Fruit fly (Drosophila melanogaster) whole organism, embryonic: Measurements from ENCODE around the gene BtbVII.

Experiments used
- CG10366 ChIP-seq: fragments of 200-800 bp; sonication (Bioruptor generic); IDR thresholded peaks from 2 replicates; pipeline ENCODE4 v1.3.6; 2022; ENCODE audit warnings: missing biosample characterization, missing genetic modification characterization
- CG11723 ChIP-seq: fragments of 200-800 bp; sonication (Bioruptor generic); optimal IDR thresholded peaks from 2 replicates; lab custom pipeline; 2017; ENCODE audit warnings: missing biosample characterization, mild to moderate bottlenecking, missing genetic modification characterization
- CG12236 ChIP-seq: fragments of 200-800 bp; sonication (Bioruptor generic); optimal IDR thresholded peaks from 2 replicates; lab custom pipeline; 2016; ENCODE audit warnings: missing biosample characterization, missing genetic modification characterization
- CG12391 ChIP-seq: fragments of 200-800 bp; sonication (Bioruptor generic); optimal IDR thresholded peaks from 3 replicates; lab custom pipeline; 2018; ENCODE audit warnings: missing biosample characterization, mild to moderate bottlenecking, missing genetic modification characterization, moderate library complexity
- CG13424 ChIP-seq: fragments of 200-800 bp; sonication (Bioruptor generic); optimal IDR thresholded peaks from 2 replicates; lab custom pipeline; 2019; ENCODE audit warnings: missing biosample characterization, mild to moderate bottlenecking, missing genetic modification characterization, moderate library complexity
- CG13624 ChIP-seq: fragments of 200-800 bp; sonication (Bioruptor generic); optimal IDR thresholded peaks from 2 replicates; lab custom pipeline; 2016; ENCODE audit warnings: missing biosample characterization, missing genetic modification characterization
- CG14965 ChIP-seq: fragments of 200-800 bp; sonication (Bioruptor generic); optimal IDR thresholded peaks from 2 replicates; lab custom pipeline; 2016; ENCODE audit warnings: missing biosample characterization, missing genetic modification characterization, borderline replicate concordance
- CG15479 ChIP-seq: fragments of 200-800 bp; sonication (Bioruptor generic); optimal IDR thresholded peaks from 3 replicates; lab custom pipeline; 2019; ENCODE audit warnings: missing biosample characterization, mild to moderate bottlenecking, missing genetic modification characterization, moderate library complexity
- CG16779 ChIP-seq: fragments of 200-800 bp; sonication (Bioruptor generic); IDR thresholded peaks from 2 replicates; pipeline ENCODE4 v1.3.6; 2022; ENCODE audit warnings: missing biosample characterization, missing genetic modification characterization
- CG17186 ChIP-seq: fragments of 200-800 bp; sonication (Bioruptor generic); optimal IDR thresholded peaks from 3 replicates; lab custom pipeline; 2017; ENCODE audit warnings: missing biosample characterization, missing genetic modification reagents, missing genetic modification characterization
- CG17328 ChIP-seq: fragments of 200-800 bp; sonication (Bioruptor generic); IDR thresholded peaks from 2 replicates; pipeline ENCODE4 v1.3.6; 2022; ENCODE audit warnings: missing biosample characterization, missing genetic modification characterization
- CG18619 ChIP-seq: fragments of 200-800 bp; sonication (Bioruptor generic); optimal IDR thresholded peaks from 3 replicates; lab custom pipeline; 2017; ENCODE audit warnings: missing biosample characterization, mild to moderate bottlenecking, missing genetic modification characterization
- CG2712 ChIP-seq: fragments of 200-800 bp; optimal IDR thresholded peaks from 3 replicates; lab custom pipeline; 2019; ENCODE audit warnings: missing biosample characterization, mild to moderate bottlenecking, missing genetic modification characterization, moderate library complexity
- CG8089 ChIP-seq: fragments of 200-800 bp; sonication (Bioruptor generic); optimal IDR thresholded peaks from 3 replicates; lab custom pipeline; 2016; ENCODE audit warnings: missing biosample characterization, missing genetic modification characterization
- CG8924 ChIP-seq: fragments of 200-800 bp; optimal IDR thresholded peaks from 3 replicates; lab custom pipeline; 2019; ENCODE audit warnings: missing biosample characterization, mild to moderate bottlenecking, missing genetic modification characterization, moderate library complexity
- CG9817 ChIP-seq: fragments of 200-800 bp; sonication (Bioruptor generic); optimal IDR thresholded peaks from 2 replicates; lab custom pipeline; 2018; ENCODE audit warnings: missing biosample characterization, mild to moderate bottlenecking, missing genetic modification characterization, moderate library complexity
- CG9876 ChIP-seq: fragments of 200-800 bp; sonication (Bioruptor generic); optimal IDR thresholded peaks from 2 replicates; lab custom pipeline; 2016; ENCODE audit warnings: missing biosample characterization, missing genetic modification characterization
- CoRest ChIP-seq: fragments of 200-800 bp; sonication (Bioruptor generic); optimal IDR thresholded peaks from 3 replicates; lab custom pipeline; 2018; ENCODE audit warnings: missing biosample characterization, mild to moderate bottlenecking, missing genetic modification characterization, moderate library complexity
- CrebB ChIP-seq: fragments of 200-800 bp; sonication (Bioruptor generic); optimal IDR thresholded peaks from 3 replicates; lab custom pipeline; 2018; ENCODE audit warnings: missing biosample characterization, mild to moderate bottlenecking, missing genetic modification characterization
- Doc2 ChIP-seq: fragments of 200-800 bp; sonication (Bioruptor generic); IDR thresholded peaks from 2 replicates; pipeline ENCODE4 v1.3.6; 2022; ENCODE audit warnings: missing biosample characterization, missing genetic modification characterization
- Doc3 ChIP-seq: fragments of 200-800 bp; sonication (Bioruptor generic); IDR thresholded peaks from 3 replicates; pipeline ENCODE4 v1.3.6; 2022; ENCODE audit warnings: missing biosample characterization, missing genetic modification characterization; ENCODE audit not compliant: partially characterized antibody
- E2f2 ChIP-seq: fragments of 200-800 bp; sonication (Bioruptor generic); IDR thresholded peaks from 2 replicates; pipeline ENCODE4 v1.3.6; 2022; ENCODE audit warnings: missing biosample characterization, missing genetic modification characterization
- Hand ChIP-seq: fragments of 200-800 bp; sonication (Bioruptor generic); optimal IDR thresholded peaks from 2 replicates; lab custom pipeline; 2017; ENCODE audit warnings: mild to moderate bottlenecking, missing biosample characterization, missing genetic modification reagents, missing genetic modification characterization
- Mrtf ChIP-seq: fragments of 200-800 bp; sonication (Bioruptor generic); IDR thresholded peaks from 3 replicates; pipeline ENCODE4 v1.3.6; 2022; ENCODE audit warnings: missing biosample characterization, missing genetic modification characterization
- Nf-YB ChIP-seq: fragments of 200-800 bp; sonication (Bioruptor generic); optimal IDR thresholded peaks from 3 replicates; lab custom pipeline; 2019; ENCODE audit warnings: missing biosample characterization, mild to moderate bottlenecking, missing genetic modification characterization, moderate library complexity
- Nf-YC ChIP-seq: fragments of 200-800 bp; optimal IDR thresholded peaks from 3 replicates; lab custom pipeline; 2019; ENCODE audit warnings: missing biosample characterization, mild to moderate bottlenecking, missing genetic modification characterization, moderate library complexity
- Stat92E ChIP-seq, 3 experiments: fragments of >200 bp in 2 of 3; fragments of 200-800 bp in 1 of 3; sonication (Bioruptor generic) in 1 of 3; optimal IDR thresholded peaks; 2 replicates each; lab custom pipeline; 2017 to 2019; ENCODE audit warnings: missing biosample characterization in 3 of 3, missing genetic modification characterization in 3 of 3, mild to moderate bottlenecking in 1 of 3, moderate library complexity in 1 of 3
- Trl ChIP-seq, 3 experiments: fragments of >200 bp in 2 of 3; fragments of 200-800 bp in 1 of 3; sonication (Bioruptor generic) in 1 of 3; optimal IDR thresholded peaks; 2 replicates in 1 of 3; 3 replicates in 2 of 3; lab custom pipeline; 2016 to 2017; ENCODE audit warnings: missing biosample characterization in 1 of 3, missing genetic modification characterization in 1 of 3
- Vsx1 ChIP-seq: fragments of 200-800 bp; sonication (Bioruptor generic); optimal IDR thresholded peaks from 2 replicates; lab custom pipeline; 2017; ENCODE audit warnings: missing biosample characterization, mild to moderate bottlenecking, missing genetic modification characterization, missing genetic modification reagents
- bigmax ChIP-seq: fragments of 200-800 bp; sonication (Bioruptor generic); optimal IDR thresholded peaks from 2 replicates; lab custom pipeline; 2018; ENCODE audit warnings: missing biosample characterization, mild to moderate bottlenecking, missing genetic modification characterization
- chif ChIP-seq, 2 experiments: fragments of 200-800 bp; sonication (Bioruptor generic); optimal IDR thresholded peaks; 3 replicates each; lab custom pipeline; 2016; ENCODE audit warnings: missing biosample characterization in 2 of 2, missing genetic modification characterization in 2 of 2
- corto ChIP-seq: fragments of 200-800 bp; sonication (Bioruptor generic); optimal IDR thresholded peaks from 2 replicates; lab custom pipeline; 2016; ENCODE audit warnings: missing biosample characterization, mild to moderate bottlenecking, missing genetic modification characterization, moderate library complexity
- cwo ChIP-seq: fragments of 200-800 bp; sonication (Bioruptor generic); optimal IDR thresholded peaks from 3 replicates; lab custom pipeline; 2017; ENCODE audit warnings: missing biosample characterization, missing genetic modification characterization, mild to moderate bottlenecking, moderate library complexity, missing genetic modification reagents
- dati ChIP-seq: fragments of 200-800 bp; sonication (Bioruptor generic); IDR thresholded peaks from 2 replicates; pipeline ENCODE4 v1.3.6; 2022; ENCODE audit warnings: missing biosample characterization, missing genetic modification characterization
- esg ChIP-seq: fragments of 200-800 bp; sonication (Bioruptor generic); conservative IDR thresholded peaks from 2 replicates; pipeline ENCODE4 v1.3.6; 2022; ENCODE audit warnings: missing biosample characterization, missing genetic modification characterization
- fd96Cb ChIP-seq: fragments of 200-800 bp; sonication (Bioruptor generic); optimal IDR thresholded peaks from 2 replicates; lab custom pipeline; 2018; ENCODE audit warnings: missing biosample characterization, mild to moderate bottlenecking, missing genetic modification characterization, moderate library complexity
- fru ChIP-seq: fragments of >200 bp; optimal IDR thresholded peaks from 2 replicates; lab custom pipeline; 2017
- inv ChIP-seq: fragments of 200-800 bp; sonication (Bioruptor generic); IDR thresholded peaks from 2 replicates; pipeline ENCODE4 v1.3.6; 2022; ENCODE audit warnings: missing biosample characterization, missing genetic modification characterization; ENCODE audit not compliant: partially characterized antibody
- jing ChIP-seq: fragments of 200-800 bp; sonication (Bioruptor generic); optimal IDR thresholded peaks from 2 replicates; lab custom pipeline; 2018; ENCODE audit warnings: missing biosample characterization, mild to moderate bottlenecking, missing genetic modification characterization
- lilli ChIP-seq: fragments of 200-800 bp; sonication (Bioruptor generic); optimal IDR thresholded peaks from 3 replicates; lab custom pipeline; 2016; ENCODE audit warnings: missing biosample characterization, missing genetic modification characterization
- p53 ChIP-seq: fragments of 200-800 bp; sonication (Bioruptor generic); optimal IDR thresholded peaks from 2 replicates; lab custom pipeline; 2016; ENCODE audit warnings: missing biosample characterization, missing genetic modification characterization
- pb ChIP-seq: fragments of 200-800 bp; sonication (Bioruptor generic); optimal IDR thresholded peaks from 3 replicates; lab custom pipeline; 2016; ENCODE audit warnings: missing biosample characterization, missing genetic modification characterization
- pum ChIP-seq: fragments of 200-800 bp; sonication (Bioruptor generic); optimal IDR thresholded peaks from 2 replicates; lab custom pipeline; 2016; ENCODE audit warnings: missing biosample characterization, missing genetic modification characterization
- repo ChIP-seq: fragments of 200-800 bp; sonication (Bioruptor generic); optimal IDR thresholded peaks from 2 replicates; lab custom pipeline; 2016; ENCODE audit warnings: missing biosample characterization, missing genetic modification characterization
- sc ChIP-seq, 3 experiments: fragments of >200 bp in 2 of 3; fragments of 200-800 bp in 1 of 3; sonication (Bioruptor generic) in 1 of 3; optimal IDR thresholded peaks; 2 replicates in 2 of 3; 3 replicates in 1 of 3; lab custom pipeline; 2017; ENCODE audit warnings: mild to moderate bottlenecking in 1 of 3, missing biosample characterization in 1 of 3, missing genetic modification characterization in 1 of 3, missing genetic modification reagents in 1 of 3
- sqz ChIP-seq: fragments of 200-800 bp; sonication (Bioruptor generic); optimal IDR thresholded peaks from 3 replicates; lab custom pipeline; 2018; ENCODE audit warnings: missing biosample characterization, mild to moderate bottlenecking, missing genetic modification characterization
- tna ChIP-seq: fragments of 200-800 bp; sonication (Bioruptor generic); IDR thresholded peaks from 2 replicates; pipeline ENCODE4 v1.3.6; 2022; ENCODE audit warnings: missing biosample characterization, missing genetic modification characterization; ENCODE audit not compliant: partially characterized antibody
- vvl ChIP-seq: fragments of 200-800 bp; sonication (Bioruptor generic); IDR thresholded peaks from 2 replicates; pipeline ENCODE4 v1.3.6; 2022; ENCODE audit warnings: missing biosample characterization, missing genetic modification characterization
- zfh1 ChIP-seq: fragments of 200-800 bp; sonication (Bioruptor generic); IDR thresholded peaks from 3 replicates; pipeline ENCODE4 v1.3.6; 2022; ENCODE audit warnings: missing biosample characterization, missing genetic modification characterization
- zfh2 ChIP-seq: fragments of 200-800 bp; sonication (Bioruptor generic); optimal IDR thresholded peaks from 2 replicates; lab custom pipeline; 2016; ENCODE audit warnings: missing biosample characterization, missing genetic modification characterization

BtbVII gene

DNA sequence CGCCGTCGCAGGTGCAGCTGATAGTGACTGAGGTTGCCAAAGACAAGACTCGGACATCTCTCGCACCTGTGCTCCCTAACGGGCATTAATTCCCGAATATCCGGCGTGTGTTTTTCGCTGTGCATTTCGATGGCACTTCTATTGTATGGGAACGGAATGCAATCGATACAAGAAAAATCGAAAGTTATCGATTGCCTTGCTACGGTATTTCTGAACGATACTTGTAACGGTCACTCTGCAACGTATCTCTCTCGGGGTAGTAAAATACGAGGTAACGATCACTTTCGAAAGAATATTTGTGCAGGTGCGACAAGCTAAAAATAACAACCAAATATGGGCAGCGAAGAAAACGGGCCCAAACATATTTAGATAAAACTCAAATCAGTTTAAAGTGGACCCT, 16.5 kb downstream of the BtbVII start, which contains the start of gene CG32280 (continued):
- no peak for TF ChIP-seq CG12236 (GFP tag; lab: Kevin White, UChicago)
- TF ChIP-seq fru (lab: Kevin White, UChicago): no peak
- peak; percentile 45; the same call in 1 of the 2 replicates for TF ChIP-seq E2f2 (GFP tag; lab: Robert Waterston, UW)
- TF ChIP-seq vvl (GFP tag; lab: Robert Waterston, UW): peak; percentile 50
- 0 out of 3 replicates have a peak, but pooled peaks have one; percentile 51 for TF ChIP-seq zfh1
- no peak for TF ChIP-seq CG16779 (GFP tag; lab: Robert Waterston, UW)
- TF ChIP-seq jing (GFP tag; lab: Kevin White, UChicago): no peak
- TF ChIP-seq CG13424 (tag; lab: Kevin White, UChicago): no peak
- TF ChIP-seq sc (optimal IDR thresholded peaks at IDR 0.05; lab: Kevin White, UChicago): no peak
- no peak for TF ChIP-seq sc (GFP tag; optimal IDR thresholded peaks at IDR 0.05; lab: Kevin White, UChicago)
- TF ChIP-seq CG17186 (GFP tag; lab: Kevin White, UChicago): peak; percentile 4
- no peak for TF ChIP-seq esg (GFP tag; lab: Robert Waterston, UW)
- TF ChIP-seq Hand: no peak
- TF ChIP-seq Nf-YC (tag; lab: Kevin White, UChicago): peak; percentile 20
- TF ChIP-seq CoRest (tag; lab: Kevin White, UChicago): peak; percentile 26
- TF ChIP-seq pum (GFP tag; lab: Kevin White, UChicago): peak; percentile 6
- peak; percentile 85 for TF ChIP-seq tna (GFP tag; lab: Robert Waterston, UW)
- no peak for TF ChIP-seq CG11723 (GFP tag; lab: Kevin White, UChicago)
- TF ChIP-seq CG9817 (tag; lab: Kevin White, UChicago): no peak
- TF ChIP-seq Nf-YB: no peak
- TF ChIP-seq CG18619: no peak
- peak; percentile 35 for TF ChIP-seq CrebB (tag; lab: Kevin White, UChicago)
- TF ChIP-seq CG12391 (tag; lab: Kevin White, UChicago): peak; percentile 23
- no peak for TF ChIP-seq CG14965 (GFP tag; lab: Kevin White, UChicago)
- TF ChIP-seq CG8089 (GFP tag; lab: Kevin White, UChicago): no peak
- TF ChIP-seq chif (GFP tag; optimal IDR thresholded peaks at IDR 0.05; lab: Kevin White, UChicago): no peak
- no peak for TF ChIP-seq Trl (optimal IDR thresholded peaks at IDR 0.05; lab: Kevin White, UChicago)
- peak; percentile 15 for TF ChIP-seq Trl (GFP tag; optimal IDR thresholded peaks at IDR 0.05; lab: Kevin White, UChicago)
- peak; percentile 74 for TF ChIP-seq Doc3
- TF ChIP-seq Mrtf: no peak
- no peak for TF ChIP-seq p53 (GFP tag; lab: Kevin White, UChicago)
- TF ChIP-seq sqz: no peak
- TF ChIP-seq CG15479 (GFP tag; lab: Kevin White, UChicago): no peak
- no peak for TF ChIP-seq cwo (GFP tag; lab: Kevin White, UChicago)
- peak; percentile 77 for TF ChIP-seq inv (GFP tag; lab: Robert Waterston, UW)
- peak; percentile 49 for TF ChIP-seq CG2712 (tag; lab: Kevin White, UChicago)
- no peak for TF ChIP-seq dati (GFP tag; lab: Robert Waterston, UW)
- TF ChIP-seq bigmax: no peak
- TF ChIP-seq repo (GFP tag; lab: Kevin White, UChicago): no peak
- TF ChIP-seq CG13624 (GFP tag; lab: Kevin White, UChicago): peak; percentile 24
- TF ChIP-seq fd96Cb (tag; lab: Kevin White, UChicago): no peak
- TF ChIP-seq CG9876 (GFP tag; lab: Kevin White, UChicago): no peak
- TF ChIP-seq CG10366: no peak
- TF ChIP-seq lilli: peak; percentile 48
- TF ChIP-seq CG17328 (GFP tag; lab: Robert Waterston, UW): no peak
- no peak for TF ChIP-seq Doc2 (GFP tag; lab: Robert Waterston, UW)
- TF ChIP-seq Vsx1 (GFP tag; lab: Kevin White, UChicago): no peak
- peak; percentile 31 for TF ChIP-seq zfh2 (GFP tag; lab: Kevin White, UChicago)
- TF ChIP-seq CG8924: peak; percentile 47
- TF ChIP-seq Stat92E (GFP tag; optimal IDR thresholded peaks at IDR 0.05; lab: Kevin White, UChicago): peak in 1 of 3 experiments; percentile 61
- peak; percentile 7 for TF ChIP-seq pb (GFP tag; lab: Kevin White, UChicago)
- no peak for TF ChIP-seq corto (GFP tag; lab: Kevin White, UChicago)
